Worm (Caenorhabditis elegans) whole organism, L2 larva: ENCODE measurements around the gene Y19D10B.8.
A peak's percentile ranks its signal among the peaks of the same experiment; 100 is the strongest.

Experiments
- C34F6.9 ChIP-seq: fragments of 150-350 bp; optimal IDR thresholded peaks from 2 replicates; lab custom pipeline; 2014; ENCODE audit warnings: missing biosample characterization, missing genetic modification characterization
- F13H6.1 ChIP-seq: sonication (generic microtip); optimal IDR thresholded peaks from 2 replicates; lab custom pipeline; 2016; ENCODE audit warnings: missing genetic modification characterization, missing compliant biosample characterization
- Y55F3AM.14 ChIP-seq: fragments of 200-800 bp; sonication (Bioruptor generic); optimal IDR thresholded peaks from 2 replicates; lab custom pipeline; 2018; ENCODE audit warnings: mild to moderate bottlenecking, missing genetic modification characterization, missing compliant biosample characterization
- ceh-16 ChIP-seq: fragments of 150-350 bp; optimal IDR thresholded peaks from 2 replicates; lab custom pipeline; 2014; ENCODE audit warnings: missing biosample characterization, missing genetic modification characterization
- ceh-82 ChIP-seq: fragments of 150-350 bp; optimal IDR thresholded peaks from 2 replicates; lab custom pipeline; 2014; ENCODE audit warnings: missing biosample characterization, missing genetic modification characterization
- dmd-4 ChIP-seq: sonication (generic microtip); optimal IDR thresholded peaks from 2 replicates; lab custom pipeline; 2017; ENCODE audit warnings: missing biosample characterization, missing genetic modification characterization
- egl-27 ChIP-seq: sonication (generic microtip); optimal IDR thresholded peaks from 3 replicates; lab custom pipeline; 2017; ENCODE audit warnings: missing biosample characterization, missing genetic modification reagents, missing genetic modification characterization
- elt-3 ChIP-seq: sonication (generic microtip); optimal IDR thresholded peaks from 2 replicates; lab custom pipeline; 2017; ENCODE audit warnings: missing biosample characterization, missing genetic modification characterization
- gmeb-1 ChIP-seq: fragments of 150-350 bp; optimal IDR thresholded peaks from 2 replicates; lab custom pipeline; 2014; ENCODE audit warnings: missing biosample characterization, missing genetic modification characterization
- lin-11 ChIP-seq: fragments of 150-350 bp; sonication (generic microtip); optimal IDR thresholded peaks from 2 replicates; lab custom pipeline; 2014; ENCODE audit warnings: missing biosample characterization, missing genetic modification characterization, inconsistent platforms, mixed read lengths
- lsy-2 ChIP-seq, 2 experiments: fragments of 150-350 bp in 1 of 2; sonication (generic microtip) in 1 of 2; optimal IDR thresholded peaks; 2 replicates each; lab custom pipeline; 2014 to 2017; ENCODE audit warnings: missing biosample characterization in 2 of 2, missing genetic modification characterization in 2 of 2
- mab-5 ChIP-seq: fragments of 150-350 bp; optimal IDR thresholded peaks from 2 replicates; lab custom pipeline; 2014; ENCODE audit warnings: missing biosample characterization, missing genetic modification characterization
- nhr-10 ChIP-seq: sonication (generic microtip); optimal IDR thresholded peaks from 2 replicates; lab custom pipeline; 2017; ENCODE audit warnings: missing biosample characterization, missing genetic modification characterization
- nhr-11 ChIP-seq: fragments of 150-350 bp; optimal IDR thresholded peaks from 2 replicates; lab custom pipeline; 2014; ENCODE audit warnings: missing biosample characterization, missing genetic modification characterization
- nhr-12 ChIP-seq: fragments of 150-350 bp; optimal IDR thresholded peaks from 2 replicates; lab custom pipeline; 2014; ENCODE audit warnings: missing biosample characterization, missing genetic modification characterization
- nhr-129 ChIP-seq: fragments of 150-350 bp; optimal IDR thresholded peaks from 2 replicates; lab custom pipeline; 2014; ENCODE audit warnings: missing biosample characterization, missing genetic modification characterization
- nhr-23 ChIP-seq: fragments of 150-350 bp; optimal IDR thresholded peaks from 2 replicates; lab custom pipeline; 2014; ENCODE audit warnings: missing biosample characterization, missing genetic modification reagents, missing genetic modification characterization
- nhr-237 ChIP-seq: fragments of 150-350 bp; optimal IDR thresholded peaks from 2 replicates; lab custom pipeline; 2014; ENCODE audit warnings: missing biosample characterization, missing genetic modification characterization
- nhr-25 ChIP-seq: fragments of 150-350 bp; sonication (generic microtip); optimal IDR thresholded peaks from 3 replicates; lab custom pipeline; 2014; ENCODE audit warnings: missing biosample characterization, missing genetic modification characterization
- peb-1 ChIP-seq: fragments of 150-350 bp; optimal IDR thresholded peaks from 2 replicates; lab custom pipeline; 2014; ENCODE audit warnings: missing biosample characterization, missing genetic modification characterization
- sem-4 ChIP-seq: fragments of 150-350 bp; optimal IDR thresholded peaks from 2 replicates; lab custom pipeline; 2014; ENCODE audit warnings: missing biosample characterization, missing genetic modification reagents, missing genetic modification characterization
- skn-1 ChIP-seq: sonication (generic microtip); optimal IDR thresholded peaks from 2 replicates; lab custom pipeline; 2017; ENCODE audit warnings: missing biosample characterization, missing genetic modification characterization
- sma-3 ChIP-seq: sonication (generic microtip); optimal IDR thresholded peaks from 2 replicates; lab custom pipeline; 2016; ENCODE audit warnings: missing genetic modification reagents, missing genetic modification characterization, missing compliant biosample characterization
- snpc-4 ChIP-seq: fragments of 150-350 bp; optimal IDR thresholded peaks from 2 replicates; lab custom pipeline; 2014; ENCODE audit warnings: missing biosample characterization, missing genetic modification characterization
- unc-55 ChIP-seq: fragments of 150-350 bp; sonication (generic microtip); optimal IDR thresholded peaks from 3 replicates; lab custom pipeline; 2014; ENCODE audit warnings: missing biosample characterization, missing genetic modification reagents, missing genetic modification characterization
- unc-62 ChIP-seq: fragments of 150-350 bp; optimal IDR thresholded peaks from 2 replicates; lab custom pipeline; 2014; ENCODE audit warnings: missing biosample characterization, missing genetic modification reagents, missing genetic modification characterization
- zag-1 ChIP-seq: fragments of 150-350 bp; optimal IDR thresholded peaks from 2 replicates; lab custom pipeline; 2014; ENCODE audit warnings: missing biosample characterization, missing genetic modification characterization
- ztf-11 ChIP-seq: sonication (generic microtip); optimal IDR thresholded peaks from 2 replicates; lab custom pipeline; 2017; ENCODE audit warnings: missing biosample characterization, missing genetic modification characterization
- ztf-4 ChIP-seq: fragments of 150-350 bp; optimal IDR thresholded peaks from 2 replicates; lab custom pipeline; 2014; ENCODE audit warnings: missing biosample characterization, missing genetic modification characterization

The Y19D10B.8 gene

DNA sequence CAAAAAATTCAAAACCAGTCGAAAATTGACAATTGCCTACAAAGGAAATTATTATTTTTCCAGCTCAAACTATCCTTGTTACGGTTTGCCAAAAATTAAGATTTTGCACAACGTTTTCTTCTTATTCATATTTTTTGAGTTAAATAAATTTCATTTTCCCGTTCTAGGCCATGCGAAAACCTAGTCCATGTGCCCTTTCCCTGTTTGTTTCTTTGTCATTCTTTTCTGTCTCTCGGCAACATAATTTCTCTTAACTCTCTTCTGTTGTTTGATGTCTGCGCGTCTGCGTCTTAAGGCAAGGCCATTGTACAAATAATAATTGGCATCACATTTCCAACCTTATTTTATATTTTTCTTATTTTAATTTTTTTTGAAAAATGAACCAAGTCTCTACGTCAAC is 19.3 kb downstream of the Y19D10B.8 start, which contains the start of gene nhr-228 (continued):
- TF ChIP-seq nhr-237 (tag; lab: Kevin White, UChicago) (no peak), ztf-11 (no peak), lsy-2 (tag; optimal IDR thresholded peaks at IDR 0.05; lab: Kevin White, UChicago) (peak in 1 of 2 experiments; percentile 54), ceh-16 (tag; lab: Kevin White, UChicago) (no peak), nhr-11 (tag; lab: Kevin White, UChicago) (no peak)

DNA sequence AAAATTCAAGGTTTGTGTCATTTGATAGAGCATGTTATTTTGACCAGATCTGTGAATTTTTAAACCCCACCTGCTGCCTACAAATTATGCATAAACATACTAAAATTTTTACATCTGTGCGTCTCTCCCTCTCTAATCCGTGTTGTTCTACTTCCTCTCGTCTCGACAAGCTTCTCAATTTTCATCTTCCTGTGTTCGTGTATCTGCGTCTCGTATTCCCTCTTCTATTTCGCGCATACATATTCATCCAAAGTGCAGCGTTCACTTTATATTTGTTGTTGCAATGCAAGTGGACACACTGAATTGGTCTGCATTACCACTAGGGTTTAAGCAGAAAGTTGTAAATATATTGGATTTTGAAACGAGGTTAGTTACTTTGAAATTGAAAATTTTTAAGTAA is 22.3 kb downstream of the Y19D10B.8 start, which contains the start of gene fbxa-137:
TSS of gene fbxa-137 (plus strand) at position 274 of the 400 bp plus-strand sequence.
- TF ChIP-seq Y55F3AM.14 (GFP tag; lab: Kevin White, UChicago), result no peak
- TF ChIP-seq C34F6.9, result peak; percentile 21
- TF ChIP-seq unc-55 (GFP tag; lab: Kevin White, UChicago), result peak; percentile 62

DNA sequence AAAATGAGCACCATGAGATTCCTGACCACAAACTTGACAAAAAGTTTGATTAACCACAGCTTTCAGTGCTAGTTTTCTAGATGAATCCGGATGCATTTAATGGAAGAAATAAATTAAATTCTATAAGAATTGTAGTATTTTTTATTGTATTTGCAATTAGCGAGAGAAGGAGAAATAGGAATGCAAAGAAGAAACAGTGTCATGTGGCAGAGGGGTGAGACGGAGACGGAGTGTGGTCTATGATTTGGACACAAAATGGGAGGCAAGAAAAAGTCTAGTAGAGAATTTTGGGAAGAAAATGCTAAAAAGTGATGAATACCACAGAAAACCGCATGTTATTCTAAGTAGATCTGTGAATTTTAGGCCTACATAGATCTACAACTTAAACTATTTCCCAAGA is 22.8 kb downstream of the Y19D10B.8 start, which contains the start of gene nhr-59:
TSS of gene nhr-59 (minus strand) at position 214 of the 400 bp plus-strand sequence.
- TF ChIP-seq dmd-4 (no peak), nhr-129 (tag; lab: Kevin White, UChicago) (peak; percentile 13), egl-27 (tag; lab: Kevin White, UChicago) (no peak)
- TF ChIP-seq, all 48 proteins: peak for 1

DNA sequence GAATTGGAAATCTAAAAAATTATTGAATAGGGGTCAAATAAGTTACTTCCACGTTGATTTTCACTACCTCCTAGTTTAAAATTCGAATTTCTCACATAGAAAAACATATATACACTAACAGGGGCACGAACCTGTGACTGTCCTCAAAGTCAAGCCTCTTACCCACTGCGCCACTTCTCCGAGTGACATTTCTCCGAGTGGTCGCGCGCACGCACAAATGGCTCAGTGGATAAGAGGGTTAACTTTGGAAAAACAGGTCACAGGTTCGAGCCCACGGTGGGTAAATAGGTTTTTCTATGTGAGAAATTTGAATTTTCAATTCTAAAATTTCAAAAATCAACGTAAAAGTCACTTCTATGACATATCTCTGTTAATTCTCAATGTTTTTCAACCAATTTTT is 23.5 kb downstream of the Y19D10B.8 start:
- no peak for TF ChIP-seq ceh-82 (tag; lab: Kevin White, UChicago)
- TF ChIP-seq dmd-4, result no peak
- no peak for TF ChIP-seq nhr-25 (tag; lab: Kevin White, UChicago)
- no peak for TF ChIP-seq mab-5 (tag; lab: Kevin White, UChicago)
- no peak for TF ChIP-seq skn-1 (tag; lab: Kevin White, UChicago)
- TF ChIP-seq ztf-4, result no peak
- TF ChIP-seq unc-55 (GFP tag; lab: Kevin White, UChicago), result no peak
- TF ChIP-seq snpc-4 (tag; lab: Kevin White, UChicago), result no peak
- no peak for TF ChIP-seq F13H6.1 (tag; lab: Kevin White, UChicago)
- TF ChIP-seq peb-1, result no peak
- TF ChIP-seq egl-27 (tag; lab: Kevin White, UChicago), result no peak
- TF ChIP-seq lin-11 (tag; lab: Kevin White, UChicago), result no peak
- no peak for TF ChIP-seq lsy-2 (tag; optimal IDR thresholded peaks at IDR 0.05; lab: Kevin White, UChicago)
- no peak for TF ChIP-seq ceh-16 (tag; lab: Kevin White, UChicago)
- TF ChIP-seq sem-4 (tag; lab: Kevin White, UChicago), result no peak
- no peak for TF ChIP-seq elt-3
- no peak for TF ChIP-seq zag-1

DNA sequence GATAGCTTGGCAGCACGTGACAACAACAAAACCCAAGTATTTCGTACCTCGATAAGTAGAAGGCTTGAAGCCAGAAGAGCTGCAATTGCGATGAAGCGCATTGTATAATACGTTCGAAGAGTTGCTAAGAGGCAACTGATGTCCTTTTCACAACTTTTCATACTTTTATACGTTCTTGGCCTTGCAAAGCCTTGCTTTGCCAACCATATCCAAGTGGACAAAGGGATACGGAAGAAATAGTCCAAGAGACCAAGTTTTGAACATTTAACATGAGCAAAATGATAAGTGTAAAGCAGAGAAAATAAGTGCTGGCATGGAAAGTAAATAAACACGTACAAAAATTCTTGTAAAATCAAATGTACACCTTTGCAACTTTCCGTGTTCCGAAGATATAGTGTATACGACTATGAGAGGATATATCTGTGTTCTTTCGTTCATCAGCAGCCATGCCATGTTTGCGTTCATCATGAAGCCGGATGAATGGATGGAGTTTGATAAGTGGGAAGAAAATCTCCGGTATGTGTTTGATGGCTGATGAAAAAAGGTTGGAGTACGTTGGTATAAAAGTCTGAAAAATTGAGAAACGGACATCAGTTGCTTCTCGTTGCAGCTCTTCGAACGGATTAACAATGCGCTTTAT is 26.4 kb downstream of the Y19D10B.8 start, which contains the start of the genes Y5H2A.4 and abu-4:
TSS of gene Y5H2A.4 (minus strand) at position 101 of the 640 bp plus-strand sequence.
TSS of gene abu-4 (plus strand) at position 590 of the 640 bp plus-strand sequence.
- TF ChIP-seq sma-3 (GFP tag; lab: Kevin White, UChicago) (no peak), nhr-12 (no peak), nhr-237 (tag; lab: Kevin White, UChicago) (no peak), unc-55 (GFP tag; lab: Kevin White, UChicago) (no peak), gmeb-1 (tag; lab: Kevin White, UChicago) (no peak), nhr-10 (tag; lab: Kevin White, UChicago) (no peak), nhr-23 (tag; lab: Kevin White, UChicago) (no peak), ceh-82 (tag; lab: Kevin White, UChicago) (no peak), lin-11 (tag; lab: Kevin White, UChicago) (no peak), ztf-4 (no peak), egl-27 (tag; lab: Kevin White, UChicago) (no peak), elt-3 (no peak), snpc-4 (tag; lab: Kevin White, UChicago) (no peak)

DNA sequence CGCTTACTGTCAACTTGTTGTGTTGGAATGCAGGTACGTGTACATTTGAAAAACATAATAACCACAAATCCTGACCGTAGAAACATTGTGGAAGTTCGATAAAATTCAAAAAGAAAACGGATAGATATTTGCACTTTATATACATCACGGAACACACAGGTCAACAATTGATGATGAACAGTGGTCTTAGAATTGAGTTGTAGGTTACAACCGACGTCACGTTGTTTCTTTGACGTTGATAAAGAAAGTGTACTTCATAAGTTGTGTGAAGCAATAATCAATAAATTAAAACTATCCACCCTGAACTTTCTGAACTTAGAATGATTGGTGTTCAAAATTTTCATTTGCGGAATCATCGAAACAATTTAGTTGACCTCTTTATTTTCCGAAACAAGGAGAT is 29.1 kb downstream of the Y19D10B.8 start, which contains the start of gene Y5H2A.1:
TSS of gene Y5H2A.1 (minus strand) at position 101 of the 400 bp plus-strand sequence.
- no peak for TF ChIP-seq dmd-4
- TF ChIP-seq unc-62 (GFP tag; lab: Kevin White, UChicago), result no peak
- no peak for TF ChIP-seq zag-1
- TF ChIP-seq elt-3, result no peak
